Fruit fly (Drosophila melanogaster): ENCODE measurements around the gene RpS19a.

dm6 chrX:16688106-16688459, 50.4 kb downstream of the RpS19a start:
- TF ChIP-seq CG1620 (GFP tag; optimal IDR thresholded peaks at IDR 0.05) (no peak), CG33017 (tag; optimal IDR thresholded peaks at IDR 0.05) (no peak), Clk (GFP tag; optimal IDR thresholded peaks at IDR 0.05) (no peak), CG7101 (tag; optimal IDR thresholded peaks at IDR 0.05) (no peak), CG11617 (GFP tag; optimal IDR thresholded peaks at IDR 0.05) (no peak), Mnt (GFP tag; optimal IDR thresholded peaks at IDR 0.05) (no peak), tj (GFP tag; optimal IDR thresholded peaks at IDR 0.05) (no peak), CG14711 (tag; optimal IDR thresholded peaks at IDR 0.05) (no peak), cic (GFP tag; optimal IDR thresholded peaks at IDR 0.05) (no peak), cnc (optimal IDR thresholded peaks at IDR 0.05) (no peak), toe (GFP tag; optimal IDR thresholded peaks at IDR 0.05) (no peak), bab1 (GFP tag; optimal IDR thresholded peaks at IDR 0.05) (no peak), Hr96 (GFP tag; optimal IDR thresholded peaks at IDR 0.05) (no peak)
